Fruit fly (Drosophila melanogaster) whole organism, adult: ENCODE measurements around the gene Ugalt.
A peak's percentile ranks its signal among the peaks of the same experiment; 100 is the strongest.

Source experiments
- Clk ChIP-seq: fragments of 200-800 bp; sonication (Bioruptor generic); optimal IDR thresholded peaks from 2 replicates; lab custom pipeline; 2017; ENCODE audit warnings: missing biosample characterization, missing genetic modification characterization
- cic ChIP-seq: fragments of 200-800 bp; sonication (Bioruptor generic); optimal IDR thresholded peaks from 2 replicates; lab custom pipeline; 2017; ENCODE audit warnings: missing biosample characterization, mild to moderate bottlenecking, missing genetic modification characterization, moderate library complexity
- kay ChIP-seq: fragments of 200-800 bp; sonication (Bioruptor generic); peaks from one replicate; lab custom pipeline; 2016; ENCODE audit warnings: missing biosample characterization, missing genetic modification characterization, borderline replicate concordance
- toe ChIP-seq: fragments of 200-800 bp; sonication (Bioruptor generic); optimal IDR thresholded peaks from 2 replicates; lab custom pipeline; 2016; ENCODE audit warnings: missing biosample characterization, missing genetic modification characterization

The Ugalt gene

dm6 chrX:2652124-2652923 is 51.3 kb downstream of the Ugalt start:
- TF ChIP-seq kay (GFP tag; lab: Kevin White, UChicago) (peak; percentile 74), cic (GFP tag; lab: Kevin White, UChicago) (peak; percentile 12), Clk (no peak)

- TF ChIP-seq toe (GFP tag; lab: Kevin White, UChicago), result no peak
Observed at dm6 chrX:2651128-2651527, 52.5 kb downstream of the Ugalt start.
